Fruit fly (Drosophila melanogaster) whole organism, embryonic: ENCODE results near the gene CG31922.

Source experiments
- BtbVII ChIP-seq: fragments of 200-800 bp; sonication (Bioruptor generic); optimal IDR thresholded peaks from 3 replicates; lab custom pipeline; 2017; ENCODE audit warnings: missing biosample characterization, mild to moderate bottlenecking, missing genetic modification characterization
- CG11456 ChIP-seq: fragments of 200-800 bp; sonication (Bioruptor generic); IDR thresholded peaks from 3 replicates; pipeline ENCODE4 v1.3.6; 2022; ENCODE audit warnings: missing biosample characterization, missing genetic modification characterization
- CG11695 ChIP-seq: fragments of 200-800 bp; sonication (Bioruptor generic); IDR thresholded peaks from 3 replicates; pipeline ENCODE4 v1.3.6; 2022; ENCODE audit warnings: missing biosample characterization, missing genetic modification characterization
- CG13296 ChIP-seq: fragments of 200-800 bp; sonication (Bioruptor generic); optimal IDR thresholded peaks from 3 replicates; lab custom pipeline; 2018; ENCODE audit warnings: missing biosample characterization, mild to moderate bottlenecking, missing genetic modification characterization
- CG13894 ChIP-seq: fragments of 200-800 bp; sonication (Bioruptor generic); optimal IDR thresholded peaks from 3 replicates; lab custom pipeline; 2018; ENCODE audit warnings: missing biosample characterization, mild to moderate bottlenecking, missing genetic modification characterization, moderate library complexity
- CG14014 ChIP-seq: fragments of 200-800 bp; sonication (Bioruptor generic); IDR thresholded peaks from 2 replicates; pipeline ENCODE4 v1.3.6; 2022; ENCODE audit warnings: missing biosample characterization, missing genetic modification characterization
- CG15479 ChIP-seq: fragments of 200-800 bp; sonication (Bioruptor generic); optimal IDR thresholded peaks from 3 replicates; lab custom pipeline; 2019; ENCODE audit warnings: missing biosample characterization, mild to moderate bottlenecking, missing genetic modification characterization, moderate library complexity
- CG1603 ChIP-seq: fragments of 200-800 bp; sonication (Bioruptor generic); optimal IDR thresholded peaks from 2 replicates; lab custom pipeline; 2019; ENCODE audit warnings: missing biosample characterization, mild to moderate bottlenecking, missing genetic modification characterization, moderate library complexity
- CG16813 ChIP-seq: fragments of 200-800 bp; sonication (Bioruptor generic); IDR thresholded peaks from 3 replicates; pipeline ENCODE4 v1.3.6; 2022; ENCODE audit warnings: missing biosample characterization, missing genetic modification characterization; ENCODE audit not compliant: partially characterized antibody
- CG17912 ChIP-seq: fragments of 200-800 bp; sonication (Bioruptor generic); optimal IDR thresholded peaks from 2 replicates; lab custom pipeline; 2018; ENCODE audit warnings: missing biosample characterization, mild to moderate bottlenecking, missing genetic modification characterization
- CG1832 ChIP-seq: fragments of 200-800 bp; sonication (Bioruptor generic); optimal IDR thresholded peaks from 2 replicates; lab custom pipeline; 2017; ENCODE audit warnings: missing biosample characterization, mild to moderate bottlenecking, missing genetic modification characterization, inconsistent platforms
- CG3163 ChIP-seq: fragments of 200-800 bp; sonication (Bioruptor generic); optimal IDR thresholded peaks from 3 replicates; lab custom pipeline; 2016; ENCODE audit warnings: missing biosample characterization, missing genetic modification characterization
- CG33213 ChIP-seq: fragments of 200-800 bp; sonication (Bioruptor generic); optimal IDR thresholded peaks from 3 replicates; lab custom pipeline; 2016; ENCODE audit warnings: missing biosample characterization, missing genetic modification characterization
- CG34376 ChIP-seq: fragments of 200-800 bp; sonication (Bioruptor generic); optimal IDR thresholded peaks from 2 replicates; lab custom pipeline; 2018; ENCODE audit warnings: missing biosample characterization, mild to moderate bottlenecking, missing genetic modification characterization
- CG4282 ChIP-seq: fragments of 200-800 bp; sonication (Bioruptor generic); optimal IDR thresholded peaks from 2 replicates; lab custom pipeline; 2016; ENCODE audit warnings: missing biosample characterization, missing genetic modification characterization
- CG4328 ChIP-seq: fragments of 200-800 bp; sonication (Bioruptor generic); optimal IDR thresholded peaks from 3 replicates; lab custom pipeline; 2017; ENCODE audit warnings: missing biosample characterization, missing genetic modification reagents, missing genetic modification characterization
- CG4707 ChIP-seq: fragments of 200-800 bp; sonication (Bioruptor generic); optimal IDR thresholded peaks from 2 replicates; lab custom pipeline; 2018; ENCODE audit warnings: missing biosample characterization, mild to moderate bottlenecking, missing genetic modification characterization, moderate library complexity
- CG6272 ChIP-seq: fragments of 200-800 bp; sonication (Bioruptor generic); IDR thresholded peaks from 2 replicates; pipeline ENCODE4 v1.3.6; 2022; ENCODE audit warnings: missing biosample characterization, missing genetic modification characterization
- CG8924 ChIP-seq: fragments of 200-800 bp; optimal IDR thresholded peaks from 3 replicates; lab custom pipeline; 2019; ENCODE audit warnings: missing biosample characterization, mild to moderate bottlenecking, missing genetic modification characterization, moderate library complexity
- CoRest ChIP-seq: fragments of 200-800 bp; sonication (Bioruptor generic); optimal IDR thresholded peaks from 3 replicates; lab custom pipeline; 2018; ENCODE audit warnings: missing biosample characterization, mild to moderate bottlenecking, missing genetic modification characterization, moderate library complexity
- D19A ChIP-seq: fragments of 200-800 bp; optimal IDR thresholded peaks from 3 replicates; lab custom pipeline; 2019; ENCODE audit warnings: missing biosample characterization, mild to moderate bottlenecking, missing genetic modification characterization, moderate library complexity
- Dfd ChIP-seq, 2 experiments: fragments of >200 bp; optimal IDR thresholded peaks; 2 replicates each; lab custom pipeline; 2017; ENCODE audit warnings: missing biosample characterization in 2 of 2, missing genetic modification characterization in 2 of 2
- Dip2 ChIP-seq: fragments of 200-800 bp; sonication (Bioruptor generic); IDR thresholded peaks from 2 replicates; pipeline ENCODE4 v1.3.6; 2022; ENCODE audit warnings: missing biosample characterization, missing genetic modification characterization
- HmgZ ChIP-seq: fragments of 200-800 bp; sonication (Bioruptor generic); optimal IDR thresholded peaks from 2 replicates; lab custom pipeline; 2018; ENCODE audit warnings: missing biosample characterization, mild to moderate bottlenecking, missing genetic modification characterization
- Hr39 ChIP-seq: fragments of >200 bp; optimal IDR thresholded peaks from 2 replicates; lab custom pipeline; 2017
- NC2α ChIP-seq: fragments of 200-800 bp; sonication (Bioruptor generic); optimal IDR thresholded peaks from 2 replicates; lab custom pipeline; 2016; ENCODE audit warnings: missing biosample characterization, missing genetic modification characterization
- Oli ChIP-seq: fragments of 200-800 bp; sonication (Bioruptor generic); optimal IDR thresholded peaks from 2 replicates; lab custom pipeline; 2018; ENCODE audit warnings: missing biosample characterization, mild to moderate bottlenecking, missing genetic modification characterization, moderate library complexity
- Opbp ChIP-seq: fragments of 200-800 bp; sonication (Bioruptor generic); IDR thresholded peaks from 3 replicates; pipeline ENCODE4 v1.3.6; 2022; ENCODE audit warnings: missing biosample characterization, missing genetic modification characterization; ENCODE audit not compliant: partially characterized antibody
- PHDP ChIP-seq: fragments of 200-800 bp; sonication (Bioruptor generic); optimal IDR thresholded peaks from 3 replicates; lab custom pipeline; 2018; ENCODE audit warnings: missing biosample characterization, mild to moderate bottlenecking, missing genetic modification characterization, moderate library complexity
- Pdp1 ChIP-seq, 2 experiments: fragments of 200-800 bp; sonication (Bioruptor generic); optimal IDR thresholded peaks; 3 replicates each; lab custom pipeline; 2016; ENCODE audit warnings: missing biosample characterization in 2 of 2, missing genetic modification characterization in 2 of 2, mild to moderate bottlenecking in 1 of 2, moderate library complexity in 1 of 2
- Sox102F ChIP-seq: fragments of 200-800 bp; sonication (Bioruptor generic); optimal IDR thresholded peaks from 2 replicates; lab custom pipeline; 2018; ENCODE audit warnings: missing biosample characterization, mild to moderate bottlenecking, missing genetic modification characterization, moderate library complexity
- ab ChIP-seq: fragments of 200-800 bp; sonication (Bioruptor generic); optimal IDR thresholded peaks from 2 replicates; lab custom pipeline; 2016; ENCODE audit warnings: missing biosample characterization, missing genetic modification characterization
- cato ChIP-seq: fragments of 200-800 bp; sonication (Bioruptor generic); optimal IDR thresholded peaks from 2 replicates; lab custom pipeline; 2016; ENCODE audit warnings: missing biosample characterization, missing genetic modification characterization, borderline replicate concordance
- chm ChIP-seq: fragments of 200-800 bp; sonication (Bioruptor generic); IDR thresholded peaks from 2 replicates; pipeline ENCODE4 v1.3.6; 2022; ENCODE audit warnings: missing biosample characterization, missing genetic modification characterization
- crc ChIP-seq: fragments of 200-800 bp; sonication (Bioruptor generic); optimal IDR thresholded peaks from 2 replicates; lab custom pipeline; 2016; ENCODE audit warnings: missing biosample characterization, missing genetic modification characterization
- exex ChIP-seq: fragments of 200-800 bp; sonication (Bioruptor generic); optimal IDR thresholded peaks from 4 replicates; lab custom pipeline; 2018; ENCODE audit warnings: missing biosample characterization, mild to moderate bottlenecking, missing genetic modification characterization, moderate library complexity
- fd3F ChIP-seq: fragments of 200-800 bp; sonication (Bioruptor generic); optimal IDR thresholded peaks from 2 replicates; lab custom pipeline; 2018; ENCODE audit warnings: missing biosample characterization, mild to moderate bottlenecking, missing genetic modification characterization, moderate library complexity
- grn ChIP-seq: fragments of 200-800 bp; sonication (Bioruptor generic); optimal IDR thresholded peaks from 3 replicates; lab custom pipeline; 2017; ENCODE audit warnings: missing biosample characterization, missing genetic modification characterization
- pros ChIP-seq: fragments of 200-800 bp; sonication (Bioruptor generic); optimal IDR thresholded peaks from 3 replicates; lab custom pipeline; 2019; ENCODE audit warnings: missing biosample characterization, mild to moderate bottlenecking, missing genetic modification characterization, moderate library complexity
- pzg ChIP-seq: fragments of 200-800 bp; sonication (Bioruptor generic); optimal IDR thresholded peaks from 3 replicates; lab custom pipeline; 2018; ENCODE audit warnings: missing biosample characterization, mild to moderate bottlenecking, missing genetic modification characterization, moderate library complexity
- repo ChIP-seq: fragments of 200-800 bp; sonication (Bioruptor generic); optimal IDR thresholded peaks from 2 replicates; lab custom pipeline; 2016; ENCODE audit warnings: missing biosample characterization, missing genetic modification characterization
- row ChIP-seq: fragments of 200-800 bp; sonication (Bioruptor generic); IDR thresholded peaks from 3 replicates; pipeline ENCODE4 v1.3.6; 2022; ENCODE audit warnings: missing biosample characterization, missing genetic modification characterization
- salm ChIP-seq: fragments of 200-800 bp; sonication (Bioruptor generic); optimal IDR thresholded peaks from 2 replicates; lab custom pipeline; 2018; ENCODE audit warnings: missing biosample characterization, mild to moderate bottlenecking, missing genetic modification characterization
- sens ChIP-seq: fragments of 200-800 bp; sonication (Bioruptor generic); peaks from one replicate; lab custom pipeline; 2016; ENCODE audit warnings: missing biosample characterization, missing genetic modification characterization
- slbo ChIP-seq: fragments of 200-800 bp; sonication (Bioruptor generic); IDR thresholded peaks from 2 replicates; pipeline ENCODE4 v1.3.6; 2022; ENCODE audit warnings: missing biosample characterization, missing genetic modification characterization
- so ChIP-seq: fragments of 200-800 bp; sonication (Bioruptor generic); IDR thresholded peaks from 3 replicates; pipeline ENCODE4 v1.3.6; 2022; ENCODE audit warnings: missing biosample characterization, missing genetic modification characterization
- zfh1 ChIP-seq: fragments of 200-800 bp; sonication (Bioruptor generic); IDR thresholded peaks from 3 replicates; pipeline ENCODE4 v1.3.6; 2022; ENCODE audit warnings: missing biosample characterization, missing genetic modification characterization

Gene CG31922

DNA sequence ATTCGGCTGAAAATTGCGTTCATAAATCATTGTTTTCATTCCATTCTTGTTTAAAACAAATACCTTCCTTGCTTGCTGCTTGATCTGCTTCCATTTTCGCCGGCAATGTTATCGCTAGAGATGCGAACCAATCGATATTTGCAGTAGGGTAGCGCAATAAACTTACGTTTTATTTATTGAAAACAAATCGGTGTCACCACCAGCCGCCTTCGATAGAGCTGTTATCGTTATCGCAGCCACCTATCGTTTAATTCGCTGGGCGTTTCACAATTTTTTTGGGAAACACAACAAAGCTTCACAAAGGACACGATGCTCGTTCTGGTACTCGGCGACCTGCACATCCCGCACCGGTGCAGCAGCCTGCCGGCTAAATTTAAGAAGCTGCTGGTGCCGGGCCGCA, 19.4 kb upstream of the CG31922 start, which contains the start of the genes Tfb4 and Vps29 (continued):
- TF ChIP-seq CG33213 (GFP tag; lab: Kevin White, UChicago) (peak; percentile 43), ab (no peak), BtbVII (no peak), CG4328 (GFP tag; lab: Kevin White, UChicago) (no peak), salm (tag; lab: Kevin White, UChicago) (no peak), zfh1 (peak; percentile 65; the same call in 2 of the 3 replicates), crc (GFP tag; lab: Kevin White, UChicago) (peak; percentile 7), CG4707 (GFP tag; lab: Kevin White, UChicago) (no peak), so (GFP tag; lab: Robert Waterston, UW) (no peak), CG16813 (GFP tag; lab: Robert Waterston, UW) (peak; percentile 90), CG13296 (GFP tag; lab: Kevin White, UChicago) (no peak), CG4282 (GFP tag; lab: Kevin White, UChicago) (no peak), Dfd (GFP tag; optimal IDR thresholded peaks at IDR 0.05; lab: Kevin White, UChicago) (no peak), CG13894 (tag; lab: Kevin White, UChicago) (no peak), Oli (tag; lab: Kevin White, UChicago) (no peak), CG11456 (GFP tag; lab: Robert Waterston, UW) (peak; percentile 71; the same call in 2 of the 3 replicates), CG14014 (GFP tag; lab: Robert Waterston, UW) (peak; percentile 23; the same call in 1 of the 2 replicates), CG6272 (GFP tag; lab: Robert Waterston, UW) (peak; percentile 46; the same call in 1 of the 2 replicates), CG17912 (no peak), NC2α (no peak), CoRest (no peak), cato (GFP tag; lab: Kevin White, UChicago) (no peak)

DNA sequence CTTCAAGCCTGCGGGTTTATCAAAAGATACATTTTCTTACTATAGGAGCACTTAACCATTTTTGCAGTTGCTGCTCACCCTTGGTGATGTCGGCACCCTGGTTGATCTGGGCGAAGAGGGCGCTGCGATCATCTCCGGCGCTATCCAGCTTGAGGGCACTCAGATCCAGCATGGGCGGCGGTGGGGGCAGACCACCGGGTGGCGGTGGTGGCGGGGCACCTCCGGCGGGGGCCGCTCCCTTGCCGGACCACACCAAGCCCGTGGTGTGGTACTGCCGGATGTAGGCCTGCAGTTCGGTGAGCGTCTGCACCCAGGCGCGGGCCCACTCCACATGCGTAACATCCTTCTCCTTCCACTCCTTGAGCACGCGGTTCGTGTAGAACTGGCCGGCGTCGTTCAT, 17.3 kb upstream of the CG31922 start:
- no peak for TF ChIP-seq repo (GFP tag; lab: Kevin White, UChicago)
- TF ChIP-seq Hr39 (lab: Kevin White, UChicago) = peak; percentile 83
- TF ChIP-seq pzg = no peak

DNA sequence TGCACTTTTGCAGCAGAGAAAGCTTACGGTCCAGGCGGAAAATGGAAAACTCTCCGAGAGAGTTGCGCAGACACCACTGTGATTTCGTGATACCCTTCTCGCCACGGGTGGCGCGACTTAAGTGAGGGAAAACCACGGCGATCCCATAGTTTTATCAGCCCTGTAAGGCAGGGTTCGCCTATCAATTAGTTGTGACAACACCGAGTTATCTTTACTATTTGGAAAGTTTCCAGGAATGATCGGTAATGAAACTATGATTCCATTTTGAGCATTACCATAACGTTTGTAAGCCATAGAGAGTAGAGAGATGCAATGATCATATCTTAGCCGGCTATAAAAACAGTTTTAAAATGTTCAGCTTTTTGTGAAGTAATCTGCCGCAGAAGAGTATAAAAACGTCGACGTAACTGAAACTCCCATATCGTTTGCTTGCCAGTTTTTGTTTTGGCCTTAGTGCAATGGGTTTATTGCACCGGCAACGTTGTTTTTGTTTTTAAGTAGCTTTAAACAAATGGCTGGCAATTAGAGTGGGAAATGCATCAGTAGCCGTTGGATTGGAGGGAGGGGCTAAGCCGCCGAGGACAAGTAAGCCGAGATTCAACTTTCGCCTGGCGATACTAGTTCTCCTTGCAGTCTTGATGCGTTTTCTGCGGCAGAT, 13.3 kb upstream of the CG31922 start:
- TF ChIP-seq Sox102F (GFP tag; lab: Kevin White, UChicago) (peak; percentile 5), CG1603 (tag; lab: Kevin White, UChicago) (peak; percentile 25), CG8924 (tag; lab: Kevin White, UChicago) (peak; percentile 14), row (GFP tag; lab: Robert Waterston, UW) (peak; percentile 41; the same call in 2 of the 3 replicates), D19A (tag; lab: Kevin White, UChicago) (peak; percentile 91), fd3F (GFP tag; lab: Kevin White, UChicago) (no peak), CG15479 (peak; percentile 3), sens (GFP tag; lab: Kevin White, UChicago) (peak; percentile 47), pros (no peak), PHDP (tag; lab: Kevin White, UChicago) (peak; percentile 20), Opbp (no peak)

DNA sequence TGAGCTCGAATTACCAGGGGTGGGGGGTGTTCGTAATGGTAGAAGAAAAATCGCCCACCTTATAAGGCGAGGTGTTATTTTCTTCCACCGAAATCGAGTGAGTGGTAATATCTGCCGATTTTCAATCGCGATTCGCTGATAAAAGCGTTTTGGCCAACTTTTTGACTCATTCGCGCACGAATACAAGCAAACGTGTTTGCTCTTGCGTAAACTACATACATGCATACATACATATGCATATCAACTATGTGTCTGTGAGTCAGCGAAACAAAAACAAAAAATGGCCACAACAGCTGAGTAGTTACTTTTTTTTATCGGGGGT, 12.7 kb upstream of the CG31922 start:
- TF ChIP-seq CG3163 (GFP tag; lab: Kevin White, UChicago) (no peak), so (GFP tag; lab: Robert Waterston, UW) (0 out of 3 replicates have a peak, but pooled peaks have one; percentile 20), slbo (0 out of 2 replicates have a peak, but pooled peaks have one; percentile 8), chm (GFP tag; lab: Robert Waterston, UW) (no peak), grn (GFP tag; lab: Kevin White, UChicago) (peak; percentile 80), CG34376 (GFP tag; lab: Kevin White, UChicago) (peak; percentile 20), Pdp1 (GFP tag; optimal IDR thresholded peaks at IDR 0.05; lab: Kevin White, UChicago) (peak in 1 of 2 experiments; percentile 92), CG1832 (GFP tag; lab: Kevin White, UChicago) (no peak), pros (peak; percentile 60), Dip2 (GFP tag; lab: Robert Waterston, UW) (no peak), HmgZ (tag; lab: Kevin White, UChicago) (peak; percentile 20), CG11695 (GFP tag; lab: Robert Waterston, UW) (no peak), exex (tag; lab: Kevin White, UChicago) (peak; percentile 64)
